Worm (Caenorhabditis elegans) whole organism, early embryonic: ENCODE data around the gene F14H3.4.

Experiments used
- aly-1 ChIP-seq: sonication (generic microtip); optimal IDR thresholded peaks from 2 replicates; lab custom pipeline; 2016; ENCODE audit warnings: missing genetic modification characterization, missing compliant biosample characterization
- ama-1 ChIP-seq: fragments of 150-350 bp; optimal IDR thresholded peaks from 2 replicates; lab custom pipeline; 2014
- ets-7 ChIP-seq: sonication (generic microtip); optimal IDR thresholded peaks from 2 replicates; lab custom pipeline; 2016; ENCODE audit warnings: missing genotype, missing genetic modification characterization, missing compliant biosample characterization
- flt-1 ChIP-seq: fragments of 200-800 bp; sonication (Bioruptor generic); IDR thresholded peaks from 2 replicates; pipeline ENCODE4 v1.3.6; 2022; ENCODE audit warnings: missing genetic modification characterization, missing compliant biosample characterization
- hmbx-1 ChIP-seq: sonication (generic microtip); optimal IDR thresholded peaks from 2 replicates; lab custom pipeline; 2016; ENCODE audit warnings: mild to moderate bottlenecking, missing genetic modification characterization, missing compliant biosample characterization
- hmg-4 ChIP-seq: fragments of 200-800 bp; sonication (Bioruptor generic); optimal IDR thresholded peaks from 2 replicates; lab custom pipeline; 2018; ENCODE audit warnings: mild to moderate bottlenecking, missing genetic modification characterization, missing compliant biosample characterization
- pes-1 ChIP-seq: fragments of 200-800 bp; sonication (Bioruptor generic); IDR thresholded peaks from 2 replicates; pipeline ENCODE4 v1.3.6; 2022; ENCODE audit warnings: missing genetic modification reagents, missing genetic modification characterization, missing compliant biosample characterization
- scrt-1 ChIP-seq: fragments of 200-800 bp; sonication (Bioruptor generic); IDR thresholded peaks from 2 replicates; pipeline ENCODE4 v1.3.6; 2022; ENCODE audit warnings: missing genetic modification characterization, missing compliant biosample characterization
- sea-1 ChIP-seq: fragments of 200-800 bp; sonication (Bioruptor generic); conservative IDR thresholded peaks from 2 replicates; pipeline ENCODE4 v1.3.6; 2022; ENCODE audit warnings: missing genetic modification characterization, missing compliant biosample characterization
- tbx-11 ChIP-seq: fragments of 200-800 bp; sonication (Bioruptor generic); IDR thresholded peaks from 2 replicates; pipeline ENCODE4 v1.3.6; 2022; ENCODE audit warnings: missing genetic modification characterization, missing compliant biosample characterization
- tbx-37 ChIP-seq: fragments of 200-800 bp; sonication (Bioruptor generic); conservative IDR thresholded peaks from 2 replicates; pipeline ENCODE4 v1.3.6; 2022; ENCODE audit warnings: missing genetic modification reagents, missing genetic modification characterization, missing compliant biosample characterization
- tra-4 ChIP-seq: sonication (generic microtip); optimal IDR thresholded peaks from 2 replicates; lab custom pipeline; 2017; ENCODE audit warnings: missing genetic modification characterization, missing compliant biosample characterization

ce11 chrV:16080678-16081077 is 25.8 kb upstream of the F14H3.4 start:
- no peak for TF ChIP-seq sea-1 (GFP tag; lab: Robert Waterston, UW)
- no peak for TF ChIP-seq ets-7
- no peak for TF ChIP-seq ama-1
- no peak for TF ChIP-seq tbx-37
- TF ChIP-seq flt-1 (GFP tag; lab: Robert Waterston, UW), result no peak
- no peak for TF ChIP-seq scrt-1 (GFP tag; lab: Robert Waterston, UW)
- TF ChIP-seq hmbx-1 (tag; lab: Kevin White, UChicago), result no peak
- TF ChIP-seq aly-1, result no peak
- no peak for TF ChIP-seq tra-4
- no peak for TF ChIP-seq pes-1 (GFP tag; lab: Robert Waterston, UW)
- no peak for TF ChIP-seq hmg-4
- TF ChIP-seq tbx-11 (GFP tag; lab: Robert Waterston, UW), result no peak
